Fruit fly (Drosophila melanogaster): Measurements from ENCODE around the gene Hmgcl.
A peak's percentile ranks its signal among the peaks of the same experiment; 100 is the strongest.

The Hmgcl gene

DNA sequence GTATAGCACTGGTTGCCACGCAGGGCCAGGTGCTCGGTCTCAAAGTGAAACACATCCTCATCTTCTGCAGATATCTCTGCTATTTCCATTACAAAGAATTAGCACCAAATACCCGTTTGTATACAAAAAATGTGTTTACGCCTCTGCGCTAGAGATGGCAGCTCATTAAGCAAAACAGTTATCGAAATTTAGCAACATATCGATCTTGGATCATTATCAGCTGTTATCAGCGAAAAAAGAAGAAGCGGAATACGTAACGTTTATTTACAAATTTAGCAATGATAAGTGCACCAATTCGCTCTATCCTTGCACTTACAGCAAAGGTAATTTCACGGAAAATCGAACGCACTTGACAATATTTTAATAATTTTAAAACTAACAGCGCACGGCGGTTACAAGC, at the start of gene Hmgcl, which contains the start of gene Atac1:
Gene Hmgcl, plus strand, starts transcription at position 213 of the 400 bp plus-strand sequence.
Gene Atac1, minus strand, starts transcription at position 164 of the 400 bp plus-strand sequence.
- TF ChIP-seq bab1 (GFP tag; optimal IDR thresholded peaks at IDR 0.05) (peak; percentile 0), Hr96 (GFP tag; optimal IDR thresholded peaks at IDR 0.05) (no peak)

DNA sequence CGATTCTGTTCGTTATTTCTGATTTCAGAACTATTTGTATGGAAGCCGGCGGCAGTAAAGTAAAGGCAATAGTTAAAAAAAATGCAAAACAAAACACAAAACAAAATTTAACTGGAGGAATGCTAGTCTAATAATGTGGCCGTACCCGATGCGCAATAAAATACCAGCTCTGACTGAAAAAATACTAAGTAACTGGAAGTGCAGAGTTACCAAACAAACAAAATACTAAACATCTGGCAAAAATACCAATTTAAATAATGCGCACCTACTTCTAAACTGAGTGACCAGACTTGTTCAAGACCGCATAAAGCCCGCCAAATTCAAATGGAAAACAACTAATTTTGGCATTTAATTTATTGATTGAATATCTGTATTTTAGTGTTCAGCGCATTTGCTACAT, 46.2 kb upstream of the Hmgcl start, which contains the start of gene Wee1:
Gene Wee1, minus strand, starts transcription at position 175 of the 400 bp plus-strand sequence.
- TF ChIP-seq CG14711 (tag; optimal IDR thresholded peaks at IDR 0.05) = peak; percentile 3
- no peak for TF ChIP-seq ovo (GFP tag; optimal IDR thresholded peaks at IDR 0.05)
- peak; percentile 0 for TF ChIP-seq CG7101 (tag; optimal IDR thresholded peaks at IDR 0.05)
- peak; percentile 60 for TF ChIP-seq bab1 (GFP tag; optimal IDR thresholded peaks at IDR 0.05)
- no peak for TF ChIP-seq cnc (optimal IDR thresholded peaks at IDR 0.05)
- TF ChIP-seq Mnt (GFP tag; optimal IDR thresholded peaks at IDR 0.05) = peak; percentile 39
- TF ChIP-seq Crg-1 (GFP tag; optimal IDR thresholded peaks at IDR 0.05) = no peak
- no peak for TF ChIP-seq tj (GFP tag; optimal IDR thresholded peaks at IDR 0.05)
- no peak for TF ChIP-seq CG11617 (GFP tag; optimal IDR thresholded peaks at IDR 0.05)

DNA sequence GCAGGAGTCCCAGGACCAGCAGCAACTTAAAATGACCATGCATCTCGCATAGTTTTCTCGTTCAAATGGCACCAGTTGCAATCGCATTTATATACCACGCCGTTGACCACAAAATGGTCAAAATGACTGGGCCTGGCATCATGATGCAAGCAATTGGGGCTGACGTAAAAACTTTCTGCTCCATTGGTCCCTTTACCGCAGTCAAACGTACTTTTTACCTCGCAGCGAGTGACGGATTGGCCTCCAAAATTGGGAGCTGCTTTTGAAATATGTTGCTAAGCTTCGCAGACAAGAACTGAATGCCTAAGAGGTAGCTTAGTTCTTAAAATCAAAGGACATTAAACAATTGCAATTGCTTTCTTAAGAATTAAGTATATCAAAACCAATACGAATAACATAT, 43.8 kb upstream of the Hmgcl start, which contains the start of gene CG32829:
Gene CG32829, minus strand, starts transcription at position 101 of the 400 bp plus-strand sequence.
- no peak for TF ChIP-seq pad (GFP tag; optimal IDR thresholded peaks at IDR 0.05)
- no peak for TF ChIP-seq Mnt (GFP tag; optimal IDR thresholded peaks at IDR 0.05)
- no peak for TF ChIP-seq toe (GFP tag; optimal IDR thresholded peaks at IDR 0.05)
- no peak for TF ChIP-seq CG14711 (tag; optimal IDR thresholded peaks at IDR 0.05)
- TF ChIP-seq CG7045 (GFP tag; optimal IDR thresholded peaks at IDR 0.05) = no peak
- TF ChIP-seq CG11617 (GFP tag; optimal IDR thresholded peaks at IDR 0.05) = no peak
- TF ChIP-seq Hr96 (GFP tag; optimal IDR thresholded peaks at IDR 0.05) = no peak

DNA sequence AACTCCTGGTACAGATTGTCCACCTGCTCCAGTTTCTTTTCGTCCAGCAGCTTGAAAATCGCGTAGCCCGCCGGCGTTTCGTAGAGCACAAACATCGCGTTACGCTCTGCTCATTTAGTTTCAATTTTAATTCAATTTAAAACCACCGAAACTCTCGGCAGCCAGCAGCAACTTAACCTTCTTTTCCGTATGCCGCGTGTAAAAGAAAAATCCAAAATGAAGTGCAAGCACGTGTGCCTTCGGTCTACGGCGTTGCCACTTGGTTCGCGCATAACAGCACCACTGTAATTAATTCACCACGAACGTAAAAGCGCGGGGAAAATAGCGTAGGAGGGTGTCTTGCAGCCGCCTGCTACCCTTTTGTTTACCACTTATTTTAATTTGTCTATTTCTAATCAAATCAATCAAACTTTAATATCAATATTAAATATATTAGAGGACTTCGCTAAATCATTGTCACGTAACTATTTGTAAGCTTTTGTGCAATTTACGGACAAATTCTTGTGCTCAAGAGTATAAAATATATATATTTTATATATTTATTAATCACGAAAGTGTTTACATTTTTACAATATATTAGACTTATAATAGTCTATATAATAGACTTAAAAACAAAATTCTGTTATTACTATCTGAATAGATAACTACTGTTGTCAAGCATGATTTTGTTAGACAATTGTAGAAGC, 41.5 kb upstream of the Hmgcl start, which contains the start of gene nop5:
Gene nop5, minus strand, starts transcription at position 227 of the 686 bp plus-strand sequence.
- TF ChIP-seq CG7101 (tag; optimal IDR thresholded peaks at IDR 0.05) (peak; percentile 66), CG33017 (tag; optimal IDR thresholded peaks at IDR 0.05) (peak; percentile 54), kay (GFP tag; ENCODE audit: borderline replicate concordance) (no peak), tj (GFP tag; optimal IDR thresholded peaks at IDR 0.05) (peak; percentile 56), toe (GFP tag; optimal IDR thresholded peaks at IDR 0.05) (no peak), bab1 (GFP tag; optimal IDR thresholded peaks at IDR 0.05) (peak; percentile 13), CG12768 (GFP tag; optimal IDR thresholded peaks at IDR 0.05) (peak; percentile 77), CG5204 (GFP tag; optimal IDR thresholded peaks at IDR 0.05) (no peak), CG7045 (GFP tag; optimal IDR thresholded peaks at IDR 0.05) (peak; percentile 79), Hr96 (GFP tag; optimal IDR thresholded peaks at IDR 0.05) (no peak), cic (GFP tag; optimal IDR thresholded peaks at IDR 0.05) (peak; percentile 56), cnc (optimal IDR thresholded peaks at IDR 0.05) (no peak), CG1620 (GFP tag; optimal IDR thresholded peaks at IDR 0.05) (no peak), CG14711 (tag; optimal IDR thresholded peaks at IDR 0.05) (peak; percentile 46), Crg-1 (GFP tag; optimal IDR thresholded peaks at IDR 0.05) (peak; percentile 58), Mnt (GFP tag; optimal IDR thresholded peaks at IDR 0.05) (peak; percentile 99), Clk (GFP tag; optimal IDR thresholded peaks at IDR 0.05) (peak; percentile 6), ovo (GFP tag; optimal IDR thresholded peaks at IDR 0.05) (no peak), CG11617 (GFP tag; optimal IDR thresholded peaks at IDR 0.05) (peak; percentile 84), pad (GFP tag; optimal IDR thresholded peaks at IDR 0.05) (peak; percentile 78)

DNA sequence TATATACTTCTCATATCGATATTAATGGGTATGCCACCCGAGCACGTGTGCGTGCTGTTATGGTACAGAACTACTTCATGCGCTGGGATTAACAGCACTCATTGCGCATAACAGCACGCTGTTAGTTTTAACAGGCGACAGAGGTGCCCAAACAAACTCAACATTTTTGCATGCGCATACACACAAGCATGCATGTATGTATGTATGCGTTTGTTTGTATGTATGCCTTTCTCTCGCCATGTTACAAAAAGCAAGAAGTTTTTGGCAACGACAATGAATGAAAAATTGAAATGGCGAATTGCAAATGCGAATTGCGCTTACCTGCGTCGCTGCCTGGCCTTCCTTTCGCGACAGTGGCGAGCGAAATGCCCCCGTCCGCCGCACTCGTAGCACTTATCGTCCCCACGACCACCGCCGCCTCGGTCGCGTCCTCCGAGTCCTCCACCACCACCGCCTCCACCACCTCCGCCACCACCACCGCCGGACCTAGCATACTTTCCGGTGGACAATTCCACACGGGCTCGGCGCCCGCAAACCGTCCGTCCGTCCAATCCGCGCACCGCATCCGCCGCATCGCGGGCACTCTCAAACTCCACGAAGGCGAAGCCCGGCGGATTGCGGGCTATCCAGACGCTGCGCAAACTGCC, 40.9 kb upstream of the Hmgcl start:
- TF ChIP-seq cic (GFP tag; optimal IDR thresholded peaks at IDR 0.05) = no peak
- TF ChIP-seq Clk (GFP tag; optimal IDR thresholded peaks at IDR 0.05) = no peak
- no peak for TF ChIP-seq ovo (GFP tag; optimal IDR thresholded peaks at IDR 0.05)
- no peak for TF ChIP-seq toe (GFP tag; optimal IDR thresholded peaks at IDR 0.05)
- TF ChIP-seq CG7045 (GFP tag; optimal IDR thresholded peaks at IDR 0.05) = peak; percentile 35
- TF ChIP-seq Mnt (GFP tag; optimal IDR thresholded peaks at IDR 0.05) = peak; percentile 96
- no peak for TF ChIP-seq pad (GFP tag; optimal IDR thresholded peaks at IDR 0.05)
- no peak for TF ChIP-seq cnc (optimal IDR thresholded peaks at IDR 0.05)
- no peak for TF ChIP-seq Crg-1 (GFP tag; optimal IDR thresholded peaks at IDR 0.05)
- TF ChIP-seq CG5204 (GFP tag; optimal IDR thresholded peaks at IDR 0.05) = no peak
- no peak for TF ChIP-seq Hr96 (GFP tag; optimal IDR thresholded peaks at IDR 0.05)
- no peak for TF ChIP-seq tj (GFP tag; optimal IDR thresholded peaks at IDR 0.05)
- TF ChIP-seq CG11617 (GFP tag; optimal IDR thresholded peaks at IDR 0.05) = peak; percentile 42
- TF ChIP-seq CG7101 (tag; optimal IDR thresholded peaks at IDR 0.05) = no peak
- no peak for TF ChIP-seq kay (GFP tag; ENCODE audit: borderline replicate concordance)
- TF ChIP-seq CG33017 (tag; optimal IDR thresholded peaks at IDR 0.05) = no peak
- TF ChIP-seq bab1 (GFP tag; optimal IDR thresholded peaks at IDR 0.05) = no peak
- no peak for TF ChIP-seq CG14711 (tag; optimal IDR thresholded peaks at IDR 0.05)
- no peak for TF ChIP-seq CG12768 (GFP tag; optimal IDR thresholded peaks at IDR 0.05)
